Fruit fly (Drosophila melanogaster) whole organism, adult: ENCODE results near the gene CG34174.

Experiments used
- CG7101 ChIP-seq: fragments of 200-800 bp; sonication (Bioruptor generic); optimal IDR thresholded peaks from 2 replicates; lab custom pipeline; 2018; ENCODE audit warnings: missing biosample characterization, mild to moderate bottlenecking, missing genetic modification characterization, moderate library complexity
- Crg-1 ChIP-seq: fragments of 200-800 bp; sonication (Bioruptor generic); optimal IDR thresholded peaks from 2 replicates; lab custom pipeline; 2016; ENCODE audit warnings: missing biosample characterization, missing genetic modification characterization
- bab1 ChIP-seq: fragments of 200-800 bp; sonication (Bioruptor generic); optimal IDR thresholded peaks from 3 replicates; lab custom pipeline; 2019; ENCODE audit warnings: missing biosample characterization, mild to moderate bottlenecking, missing genetic modification characterization, moderate library complexity
- cnc ChIP-seq, 2 experiments: fragments of >200 bp; optimal IDR thresholded peaks; 2 replicates each; lab custom pipeline; 2017
- ovo ChIP-seq: fragments of 200-800 bp; sonication (Bioruptor generic); optimal IDR thresholded peaks from 2 replicates; lab custom pipeline; 2016; ENCODE audit warnings: missing biosample characterization, missing genetic modification characterization
- tj ChIP-seq: fragments of 200-800 bp; sonication (Bioruptor generic); optimal IDR thresholded peaks from 3 replicates; lab custom pipeline; 2017; ENCODE audit warnings: missing biosample characterization, mild to moderate bottlenecking, missing genetic modification characterization, moderate library complexity
- toe ChIP-seq: fragments of 200-800 bp; sonication (Bioruptor generic); optimal IDR thresholded peaks from 2 replicates; lab custom pipeline; 2016; ENCODE audit warnings: missing biosample characterization, missing genetic modification characterization

DNA sequence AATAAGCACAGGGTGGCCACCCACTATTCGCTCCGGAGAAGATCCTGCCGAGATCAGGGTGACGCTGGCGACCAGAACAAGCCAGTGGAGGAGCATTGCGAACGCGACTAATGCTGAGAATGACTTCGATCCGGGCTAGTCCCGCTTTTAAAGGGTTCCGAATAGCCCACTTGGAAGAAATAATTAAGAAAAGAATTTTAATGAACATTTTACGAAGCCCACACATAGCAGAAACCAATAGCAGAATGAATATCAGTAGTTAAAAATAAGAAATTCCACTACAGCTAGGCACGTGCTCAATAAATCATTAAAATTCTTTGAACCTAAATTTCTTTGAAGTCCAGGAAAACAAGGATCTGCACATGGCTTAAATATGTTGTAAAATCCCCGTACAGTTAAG is 37.1 kb downstream of the CG34174 start, which contains the start of gene Ser12:
- TF ChIP-seq Crg-1 (GFP tag; lab: Kevin White, UChicago) = no peak
- no peak for TF ChIP-seq cnc (optimal IDR thresholded peaks at IDR 0.05; lab: Kevin White, UChicago)
- no peak for TF ChIP-seq tj (GFP tag; lab: Kevin White, UChicago)
- TF ChIP-seq CG7101 (tag; lab: Kevin White, UChicago) = no peak
- TF ChIP-seq ovo (GFP tag; lab: Kevin White, UChicago) = no peak
- TF ChIP-seq toe (GFP tag; lab: Kevin White, UChicago) = no peak
- TF ChIP-seq bab1 (GFP tag; lab: Kevin White, UChicago) = no peak
